Worm (Caenorhabditis elegans) whole organism, L2 larva: Measurements from ENCODE around the gene nfu-1.
A peak's percentile ranks its signal among the peaks of the same experiment; 100 is the strongest.

Experiments
- C34F6.9 ChIP-seq: fragments of 150-350 bp; optimal IDR thresholded peaks from 2 replicates; lab custom pipeline; 2014; ENCODE audit warnings: missing biosample characterization, missing genetic modification characterization
- F13H6.1 ChIP-seq: sonication (generic microtip); optimal IDR thresholded peaks from 2 replicates; lab custom pipeline; 2016; ENCODE audit warnings: missing genetic modification characterization, missing compliant biosample characterization
- R02D3.7 ChIP-seq: fragments of 150-350 bp; optimal IDR thresholded peaks from 2 replicates; lab custom pipeline; 2014; ENCODE audit warnings: missing biosample characterization, missing genetic modification characterization
- Y55F3AM.14 ChIP-seq: fragments of 200-800 bp; sonication (Bioruptor generic); optimal IDR thresholded peaks from 2 replicates; lab custom pipeline; 2018; ENCODE audit warnings: mild to moderate bottlenecking, missing genetic modification characterization, missing compliant biosample characterization
- ZK546.5 ChIP-seq: sonication (generic microtip); optimal IDR thresholded peaks from 2 replicates; lab custom pipeline; 2017; ENCODE audit warnings: missing biosample characterization, missing genetic modification characterization
- alr-1 ChIP-seq: fragments of 150-350 bp; optimal IDR thresholded peaks from 2 replicates; lab custom pipeline; 2014; ENCODE audit warnings: missing biosample characterization, missing genetic modification characterization
- aly-2 ChIP-seq: fragments of 150-350 bp; optimal IDR thresholded peaks from 2 replicates; lab custom pipeline; 2014; ENCODE audit warnings: missing biosample characterization, missing genetic modification characterization
- ama-1 ChIP-seq: fragments of 150-350 bp; optimal IDR thresholded peaks from 2 replicates; lab custom pipeline; 2018; ENCODE audit warnings: inconsistent platforms
- blmp-1 ChIP-seq: sonication (generic microtip); optimal IDR thresholded peaks from 2 replicates; lab custom pipeline; 2017; ENCODE audit warnings: missing genetic modification characterization, mild to moderate bottlenecking, missing compliant biosample characterization, antibody characterized with exemption, moderate library complexity; ENCODE audit not compliant: insufficient read depth
- ceh-16 ChIP-seq: fragments of 150-350 bp; optimal IDR thresholded peaks from 2 replicates; lab custom pipeline; 2014; ENCODE audit warnings: missing biosample characterization, missing genetic modification characterization
- ceh-82 ChIP-seq: fragments of 150-350 bp; optimal IDR thresholded peaks from 2 replicates; lab custom pipeline; 2014; ENCODE audit warnings: missing biosample characterization, missing genetic modification characterization
- crh-2 ChIP-seq: sonication (generic microtip); optimal IDR thresholded peaks from 2 replicates; lab custom pipeline; 2017; ENCODE audit warnings: missing biosample characterization, missing genetic modification characterization
- dmd-4 ChIP-seq: sonication (generic microtip); optimal IDR thresholded peaks from 2 replicates; lab custom pipeline; 2017; ENCODE audit warnings: missing biosample characterization, missing genetic modification characterization
- egl-27 ChIP-seq: sonication (generic microtip); optimal IDR thresholded peaks from 3 replicates; lab custom pipeline; 2017; ENCODE audit warnings: missing biosample characterization, missing genetic modification reagents, missing genetic modification characterization
- elt-1 ChIP-seq: fragments of 150-350 bp; optimal IDR thresholded peaks from 2 replicates; lab custom pipeline; 2014; ENCODE audit warnings: missing biosample characterization, missing genetic modification characterization
- elt-3 ChIP-seq: sonication (generic microtip); optimal IDR thresholded peaks from 2 replicates; lab custom pipeline; 2017; ENCODE audit warnings: missing biosample characterization, missing genetic modification characterization
- fos-1 ChIP-seq: fragments of 150-350 bp; optimal IDR thresholded peaks from 2 replicates; lab custom pipeline; 2014; ENCODE audit warnings: missing biosample characterization, missing genetic modification characterization
- gmeb-1 ChIP-seq: fragments of 150-350 bp; optimal IDR thresholded peaks from 2 replicates; lab custom pipeline; 2014; ENCODE audit warnings: missing biosample characterization, missing genetic modification characterization
- lin-11 ChIP-seq: fragments of 150-350 bp; sonication (generic microtip); optimal IDR thresholded peaks from 2 replicates; lab custom pipeline; 2014; ENCODE audit warnings: missing biosample characterization, missing genetic modification characterization, inconsistent platforms, mixed read lengths
- lin-13 ChIP-seq: fragments of 150-350 bp; optimal IDR thresholded peaks from 2 replicates; lab custom pipeline; 2014; ENCODE audit warnings: missing biosample characterization, missing genetic modification reagents, missing genetic modification characterization
- lin-39 ChIP-seq: fragments of 150-350 bp; optimal IDR thresholded peaks from 2 replicates; lab custom pipeline; 2014; ENCODE audit warnings: missing biosample characterization, missing genetic modification reagents, missing genetic modification characterization
- lsy-2 ChIP-seq, 2 experiments: fragments of 150-350 bp in 1 of 2; sonication (generic microtip) in 1 of 2; optimal IDR thresholded peaks; 2 replicates each; lab custom pipeline; 2014 to 2017; ENCODE audit warnings: missing biosample characterization in 2 of 2, missing genetic modification characterization in 2 of 2
- mab-5 ChIP-seq: fragments of 150-350 bp; optimal IDR thresholded peaks from 2 replicates; lab custom pipeline; 2014; ENCODE audit warnings: missing biosample characterization, missing genetic modification characterization
- mbf-1 ChIP-seq: sonication (generic microtip); optimal IDR thresholded peaks from 2 replicates; lab custom pipeline; 2017; ENCODE audit warnings: missing biosample characterization, missing genetic modification characterization
- mdl-1 ChIP-seq, 2 experiments: fragments of 150-350 bp in 1 of 2; sonication (generic microtip) in 1 of 2; optimal IDR thresholded peaks; 2 replicates each; lab custom pipeline; 2017; ENCODE audit warnings: missing biosample characterization in 2 of 2, missing genetic modification characterization in 2 of 2
- nhr-10 ChIP-seq: sonication (generic microtip); optimal IDR thresholded peaks from 2 replicates; lab custom pipeline; 2017; ENCODE audit warnings: missing biosample characterization, missing genetic modification characterization
- nhr-11 ChIP-seq: fragments of 150-350 bp; optimal IDR thresholded peaks from 2 replicates; lab custom pipeline; 2014; ENCODE audit warnings: missing biosample characterization, missing genetic modification characterization
- nhr-12 ChIP-seq: fragments of 150-350 bp; optimal IDR thresholded peaks from 2 replicates; lab custom pipeline; 2014; ENCODE audit warnings: missing biosample characterization, missing genetic modification characterization
- nhr-129 ChIP-seq: fragments of 150-350 bp; optimal IDR thresholded peaks from 2 replicates; lab custom pipeline; 2014; ENCODE audit warnings: missing biosample characterization, missing genetic modification characterization
- nhr-21 ChIP-seq: fragments of 150-350 bp; optimal IDR thresholded peaks from 2 replicates; lab custom pipeline; 2014; ENCODE audit warnings: missing biosample characterization, missing genetic modification characterization
- nhr-23 ChIP-seq: fragments of 150-350 bp; optimal IDR thresholded peaks from 2 replicates; lab custom pipeline; 2014; ENCODE audit warnings: missing biosample characterization, missing genetic modification reagents, missing genetic modification characterization
- nhr-237 ChIP-seq: fragments of 150-350 bp; optimal IDR thresholded peaks from 2 replicates; lab custom pipeline; 2014; ENCODE audit warnings: missing biosample characterization, missing genetic modification characterization
- nhr-25 ChIP-seq: fragments of 150-350 bp; sonication (generic microtip); optimal IDR thresholded peaks from 3 replicates; lab custom pipeline; 2014; ENCODE audit warnings: missing biosample characterization, missing genetic modification characterization
- nhr-6 ChIP-seq: fragments of 150-350 bp; optimal IDR thresholded peaks from 2 replicates; lab custom pipeline; 2014; ENCODE audit warnings: missing biosample characterization, missing genetic modification characterization
- nhr-77 ChIP-seq: fragments of 150-350 bp; optimal IDR thresholded peaks from 2 replicates; lab custom pipeline; 2014; ENCODE audit warnings: missing biosample characterization, missing genetic modification characterization
- peb-1 ChIP-seq: fragments of 150-350 bp; optimal IDR thresholded peaks from 2 replicates; lab custom pipeline; 2014; ENCODE audit warnings: missing biosample characterization, missing genetic modification characterization
- sem-4 ChIP-seq: fragments of 150-350 bp; optimal IDR thresholded peaks from 2 replicates; lab custom pipeline; 2014; ENCODE audit warnings: missing biosample characterization, missing genetic modification reagents, missing genetic modification characterization
- skn-1 ChIP-seq: sonication (generic microtip); optimal IDR thresholded peaks from 2 replicates; lab custom pipeline; 2017; ENCODE audit warnings: missing biosample characterization, missing genetic modification characterization
- sma-3 ChIP-seq: sonication (generic microtip); optimal IDR thresholded peaks from 2 replicates; lab custom pipeline; 2016; ENCODE audit warnings: missing genetic modification reagents, missing genetic modification characterization, missing compliant biosample characterization
- sma-9 ChIP-seq, 2 experiments: fragments of 150-350 bp in 1 of 2; sonication (generic microtip) in 1 of 2; optimal IDR thresholded peaks; 2 replicates each; lab custom pipeline; 2014 to 2016; ENCODE audit warnings: missing genetic modification characterization in 2 of 2, mild to moderate bottlenecking in 1 of 2, missing biosample characterization in 1 of 2, missing compliant biosample characterization in 1 of 2, missing genetic modification reagents in 1 of 2, moderate library complexity in 1 of 2
- snpc-4 ChIP-seq: fragments of 150-350 bp; optimal IDR thresholded peaks from 2 replicates; lab custom pipeline; 2014; ENCODE audit warnings: missing biosample characterization, missing genetic modification characterization
- unc-39 ChIP-seq: fragments of 150-350 bp; optimal IDR thresholded peaks from 2 replicates; lab custom pipeline; 2014; ENCODE audit warnings: missing biosample characterization, missing genetic modification characterization
- unc-62 ChIP-seq: fragments of 150-350 bp; optimal IDR thresholded peaks from 2 replicates; lab custom pipeline; 2014; ENCODE audit warnings: missing biosample characterization, missing genetic modification reagents, missing genetic modification characterization
- zag-1 ChIP-seq: fragments of 150-350 bp; optimal IDR thresholded peaks from 2 replicates; lab custom pipeline; 2014; ENCODE audit warnings: missing biosample characterization, missing genetic modification characterization
- ztf-11 ChIP-seq: sonication (generic microtip); optimal IDR thresholded peaks from 2 replicates; lab custom pipeline; 2017; ENCODE audit warnings: missing biosample characterization, missing genetic modification characterization
- ztf-4 ChIP-seq: fragments of 150-350 bp; optimal IDR thresholded peaks from 2 replicates; lab custom pipeline; 2014; ENCODE audit warnings: missing biosample characterization, missing genetic modification characterization

nfu-1 gene

ce11 chrIV:10344621-10345020 is 42.6 kb upstream of the nfu-1 start:
- no peak for TF ChIP-seq nhr-6 (tag; lab: Kevin White, UChicago)
- peak; percentile 9 for TF ChIP-seq zag-1 (tag; lab: Kevin White, UChicago)
- peak in 1 of 2 experiments; percentile 38 for TF ChIP-seq lsy-2 (tag; optimal IDR thresholded peaks at IDR 0.05; lab: Kevin White, UChicago)
- no peak for TF ChIP-seq nhr-237 (tag; lab: Kevin White, UChicago)
- peak; percentile 69 for TF ChIP-seq C34F6.9
- no peak for TF ChIP-seq R02D3.7 (tag; lab: Kevin White, UChicago)
- TF ChIP-seq nhr-129 (tag; lab: Kevin White, UChicago) = peak; percentile 68
- TF ChIP-seq sma-9 (GFP tag; optimal IDR thresholded peaks at IDR 0.05; lab: Kevin White, UChicago) = peak; percentile 60
- TF ChIP-seq sma-9 (tag; optimal IDR thresholded peaks at IDR 0.05; lab: Kevin White, UChicago) = no peak
- no peak for TF ChIP-seq sma-3 (GFP tag; lab: Kevin White, UChicago)
- TF ChIP-seq nhr-77 = no peak
- TF ChIP-seq F13H6.1 (tag; lab: Kevin White, UChicago) = peak; percentile 70
- no peak for TF ChIP-seq ZK546.5 (tag; lab: Kevin White, UChicago)
- peak; percentile 38 for TF ChIP-seq lin-13 (GFP tag; lab: Kevin White, UChicago)
- TF ChIP-seq ztf-4 (tag; lab: Kevin White, UChicago) = peak; percentile 20
- TF ChIP-seq crh-2 (tag; lab: Kevin White, UChicago) = peak; percentile 74
- TF ChIP-seq mab-5 (tag; lab: Kevin White, UChicago) = no peak
- no peak for TF ChIP-seq Y55F3AM.14 (GFP tag; lab: Kevin White, UChicago)
- no peak for TF ChIP-seq elt-1 (tag; lab: Kevin White, UChicago)
- TF ChIP-seq peb-1 (tag; lab: Kevin White, UChicago) = no peak

ce11 chrIV:10345486-10345885 is 41.7 kb upstream of the nfu-1 start:
- TF ChIP-seq crh-2 (tag; lab: Kevin White, UChicago) (peak; percentile 11), dmd-4 (tag; lab: Kevin White, UChicago) (no peak)

ce11 chrIV:10345990-10346389 is 41.2 kb upstream of the nfu-1 start:
- TF ChIP-seq unc-62 (GFP tag; lab: Kevin White, UChicago) (no peak), crh-2 (tag; lab: Kevin White, UChicago) (peak; percentile 89), C34F6.9 (peak; percentile 85), nhr-237 (tag; lab: Kevin White, UChicago) (no peak), ceh-16 (no peak), elt-1 (tag; lab: Kevin White, UChicago) (no peak), unc-39 (tag; lab: Kevin White, UChicago) (no peak), zag-1 (tag; lab: Kevin White, UChicago) (peak; percentile 12), F13H6.1 (tag; lab: Kevin White, UChicago) (peak; percentile 69), nhr-129 (tag; lab: Kevin White, UChicago) (peak; percentile 82), ztf-11 (tag; lab: Kevin White, UChicago) (no peak), fos-1 (tag; lab: Kevin White, UChicago) (peak; percentile 68), nhr-12 (tag; lab: Kevin White, UChicago) (no peak), lin-13 (GFP tag; lab: Kevin White, UChicago) (peak; percentile 33), nhr-25 (tag; lab: Kevin White, UChicago) (peak; percentile 52), peb-1 (tag; lab: Kevin White, UChicago) (no peak), mdl-1 (tag; optimal IDR thresholded peaks at IDR 0.05; lab: Kevin White, UChicago) (no peak), mbf-1 (tag; lab: Kevin White, UChicago) (no peak), nhr-23 (tag; lab: Kevin White, UChicago) (no peak), nhr-11 (tag; lab: Kevin White, UChicago) (no peak), lin-11 (tag; lab: Kevin White, UChicago) (no peak), ZK546.5 (tag; lab: Kevin White, UChicago) (no peak), dmd-4 (tag; lab: Kevin White, UChicago) (no peak), blmp-1 (peak; percentile 45), lin-39 (tag; lab: Kevin White, UChicago) (no peak), elt-3 (tag; lab: Kevin White, UChicago) (no peak), mab-5 (tag; lab: Kevin White, UChicago) (no peak), egl-27 (tag; lab: Kevin White, UChicago) (peak; percentile 22), ztf-4 (tag; lab: Kevin White, UChicago) (no peak), Y55F3AM.14 (GFP tag; lab: Kevin White, UChicago) (no peak), aly-2 (no peak), nhr-77 (no peak), ceh-82 (tag; lab: Kevin White, UChicago) (no peak), skn-1 (no peak), nhr-21 (peak; percentile 43), snpc-4 (tag; lab: Kevin White, UChicago) (no peak), R02D3.7 (tag; lab: Kevin White, UChicago) (no peak), nhr-10 (tag; lab: Kevin White, UChicago) (no peak), gmeb-1 (no peak), lsy-2 (tag; optimal IDR thresholded peaks at IDR 0.05; lab: Kevin White, UChicago) (peak; percentile 12 to 64), ama-1 (peak; percentile 9), sma-9 (GFP tag; optimal IDR thresholded peaks at IDR 0.05; lab: Kevin White, UChicago) (peak; percentile 61), sma-9 (tag; optimal IDR thresholded peaks at IDR 0.05; lab: Kevin White, UChicago) (no peak), sem-4 (tag; lab: Kevin White, UChicago) (peak; percentile 40), alr-1 (tag; lab: Kevin White, UChicago) (no peak), sma-3 (GFP tag; lab: Kevin White, UChicago) (peak; percentile 2)
